Worm (Caenorhabditis elegans) whole organism, young adult: ENCODE data around the gene K01A12.2.
A peak's percentile ranks its signal among the peaks of the same experiment; 100 is the strongest.

Experiments used
- C06A6.2 ChIP-seq: fragments of 200-800 bp; sonication (Bioruptor generic); conservative IDR thresholded peaks from 2 replicates; pipeline ENCODE4 v1.3.6; 2022; ENCODE audit warnings: missing genetic modification characterization, missing compliant biosample characterization
- C17E4.6 ChIP-seq: fragments of 200-800 bp; sonication (Bioruptor generic); IDR thresholded peaks from 2 replicates; pipeline ENCODE4 v1.3.6; 2022; ENCODE audit warnings: missing genetic modification reagents, missing genetic modification characterization, missing compliant biosample characterization
- F22D6.2 ChIP-seq: sonication (generic microtip); optimal IDR thresholded peaks from 2 replicates; lab custom pipeline; 2016; ENCODE audit warnings: mild to moderate bottlenecking, missing genetic modification characterization, missing compliant biosample characterization
- F23B12.7 ChIP-seq: sonication (generic microtip); optimal IDR thresholded peaks from 2 replicates; lab custom pipeline; 2017; ENCODE audit warnings: missing genetic modification characterization, mild to moderate bottlenecking, missing compliant biosample characterization, antibody characterized with exemption, moderate library complexity; ENCODE audit not compliant: insufficient read depth
- F37B4.10 ChIP-seq: fragments of 200-800 bp; sonication (Bioruptor generic); IDR thresholded peaks from 2 replicates; pipeline ENCODE4 v1.3.6; 2022; ENCODE audit warnings: missing genetic modification characterization, missing compliant biosample characterization
- F39B2.1 ChIP-seq: fragments of 200-800 bp; sonication (Bioruptor generic); IDR thresholded peaks from 2 replicates; pipeline ENCODE4 v1.3.6; 2022; ENCODE audit warnings: missing genetic modification reagents, missing genetic modification characterization, missing compliant biosample characterization
- F57A8.1 ChIP-seq: fragments of 200-800 bp; sonication (Bioruptor generic); optimal IDR thresholded peaks from 2 replicates; lab custom pipeline; 2018; ENCODE audit warnings: mild to moderate bottlenecking, missing genetic modification characterization, moderate library complexity, missing compliant biosample characterization
- K12H6.12 ChIP-seq: fragments of 200-800 bp; sonication (Bioruptor generic); optimal IDR thresholded peaks from 2 replicates; lab custom pipeline; 2018; ENCODE audit warnings: mild to moderate bottlenecking, missing genetic modification characterization, missing compliant biosample characterization
- T07F8.4 ChIP-seq: sonication (generic microtip); optimal IDR thresholded peaks from 2 replicates; lab custom pipeline; 2016; ENCODE audit warnings: mild to moderate bottlenecking, missing genetic modification characterization, moderate library complexity, missing compliant biosample characterization
- Y53F4B.3 ChIP-seq: fragments of 200-800 bp; sonication (Bioruptor generic); IDR thresholded peaks from 2 replicates; pipeline ENCODE4 v1.3.6; 2022; ENCODE audit warnings: missing genetic modification reagents, missing genetic modification characterization, missing compliant biosample characterization
- Y56A3A.18 ChIP-seq: fragments of 200-800 bp; sonication (Bioruptor generic); IDR thresholded peaks from 2 replicates; pipeline ENCODE4 v1.3.6; 2022; ENCODE audit warnings: missing genetic modification reagents, missing genetic modification characterization, missing compliant biosample characterization
- Y67H2A.10 ChIP-seq: fragments of 200-800 bp; sonication (Bioruptor generic); conservative IDR thresholded peaks from 2 replicates; pipeline ENCODE4 v1.3.6; 2022; ENCODE audit warnings: missing genetic modification reagents, missing genetic modification characterization, missing compliant biosample characterization
- Y79H2A.3 ChIP-seq: fragments of 200-800 bp; sonication (Bioruptor generic); conservative IDR thresholded peaks from 2 replicates; pipeline ENCODE4 v1.3.6; 2022; ENCODE audit warnings: missing genetic modification reagents, missing genetic modification characterization, missing compliant biosample characterization
- ZK185.1 ChIP-seq: sonication (generic microtip); optimal IDR thresholded peaks from 2 replicates; lab custom pipeline; 2016; ENCODE audit warnings: mild to moderate bottlenecking, missing genetic modification characterization, missing compliant biosample characterization; ENCODE audit not compliant: poor library complexity, severe bottlenecking
- akir-1 ChIP-seq: fragments of 200-800 bp; sonication (Bioruptor generic); optimal IDR thresholded peaks from 2 replicates; lab custom pipeline; 2018; ENCODE audit warnings: mild to moderate bottlenecking, missing genetic modification characterization, moderate library complexity, missing compliant biosample characterization
- ama-1 ChIP-seq, 3 experiments: fragments of 150-350 bp in 1 of 3; sonication (generic microtip) in 2 of 3; optimal IDR thresholded peaks; 2 replicates each; lab custom pipeline; 2014 to 2018; ENCODE audit warnings: missing biosample characterization in 2 of 3, missing genetic modification characterization in 2 of 3, missing genetic modification reagents in 2 of 3
- aptf-2 ChIP-seq: fragments of 200-800 bp; sonication (Bioruptor generic); conservative IDR thresholded peaks from 2 replicates; pipeline ENCODE4 v1.3.6; 2022; ENCODE audit warnings: missing genetic modification reagents, missing genetic modification characterization, missing compliant biosample characterization
- bed-1 ChIP-seq: fragments of 200-800 bp; sonication (Bioruptor generic); IDR thresholded peaks from 2 replicates; pipeline ENCODE4 v1.3.6; 2022; ENCODE audit warnings: missing genetic modification reagents, missing genetic modification characterization, missing compliant biosample characterization
- cebp-1 ChIP-seq, 2 experiments: fragments of 200-800 bp in 1 of 2; sonication (Bioruptor generic) in 1 of 2; sonication (generic microtip) in 1 of 2; IDR thresholded peaks in 1 of 2; optimal IDR thresholded peaks in 1 of 2; 2 replicates each; pipeline versions ENCODE4 v1.3.6 to Lab custom; 2017 to 2022; ENCODE audit warnings: missing compliant biosample characterization in 2 of 2, missing genetic modification characterization in 2 of 2, mild to moderate bottlenecking in 1 of 2, missing genetic modification reagents in 1 of 2, moderate library complexity in 1 of 2
- cebp-2 ChIP-seq: fragments of 200-800 bp; sonication (Bioruptor generic); IDR thresholded peaks from 2 replicates; pipeline ENCODE4 v1.3.6; 2022; ENCODE audit warnings: missing genetic modification characterization, missing compliant biosample characterization
- ceh-100 ChIP-seq: fragments of 200-800 bp; sonication (Bioruptor generic); IDR thresholded peaks from 2 replicates; pipeline ENCODE4 v1.3.6; 2022; ENCODE audit warnings: missing genetic modification reagents, missing genetic modification characterization, missing compliant biosample characterization
- die-1 ChIP-seq: sonication (generic microtip); optimal IDR thresholded peaks from 2 replicates; lab custom pipeline; 2016; ENCODE audit warnings: missing genotype, mild to moderate bottlenecking, missing genetic modification characterization, missing compliant biosample characterization
- efl-1 ChIP-seq: fragments of 150-350 bp; optimal IDR thresholded peaks from 2 replicates; lab custom pipeline; 2014; ENCODE audit warnings: missing biosample characterization, missing genetic modification reagents, missing genetic modification characterization
- egl-44 ChIP-seq: fragments of 200-800 bp; sonication (Bioruptor generic); IDR thresholded peaks from 2 replicates; pipeline ENCODE4 v1.3.6; 2022; ENCODE audit warnings: missing genetic modification reagents, missing genetic modification characterization, missing compliant biosample characterization
- let-607 ChIP-seq, 2 experiments: fragments of 200-800 bp in 1 of 2; sonication (Bioruptor generic) in 1 of 2; sonication (generic microtip) in 1 of 2; optimal IDR thresholded peaks; 2 replicates each; lab custom pipeline; 2016 to 2018; ENCODE audit warnings: mild to moderate bottlenecking in 2 of 2, missing compliant biosample characterization in 2 of 2, missing genetic modification characterization in 2 of 2, moderate library complexity in 2 of 2, missing genotype in 1 of 2
- lsy-27 ChIP-seq: sonication (generic microtip); optimal IDR thresholded peaks from 2 replicates; lab custom pipeline; 2017; ENCODE audit warnings: missing genetic modification characterization, mild to moderate bottlenecking, missing compliant biosample characterization, antibody characterized with exemption, missing genotype, borderline replicate concordance; ENCODE audit not compliant: insufficient read depth
- madf-10 ChIP-seq: sonication (generic microtip); optimal IDR thresholded peaks from 2 replicates; lab custom pipeline; 2016; ENCODE audit warnings: mild to moderate bottlenecking, missing genetic modification characterization, missing compliant biosample characterization
- madf-6 ChIP-seq: fragments of 200-800 bp; sonication (Bioruptor generic); IDR thresholded peaks from 2 replicates; pipeline ENCODE4 v1.3.6; 2022; ENCODE audit warnings: missing genetic modification reagents, missing genetic modification characterization, missing compliant biosample characterization
- mcd-1 ChIP-seq: fragments of 200-800 bp; sonication (Bioruptor generic); IDR thresholded peaks from 2 replicates; pipeline ENCODE4 v1.3.6; 2022; ENCODE audit warnings: missing genetic modification reagents, missing genetic modification characterization, missing compliant biosample characterization
- nfya-1 ChIP-seq: sonication (generic microtip); optimal IDR thresholded peaks from 2 replicates; lab custom pipeline; 2017; ENCODE audit warnings: antibody characterized with exemption, missing compliant biosample characterization, missing genetic modification characterization, borderline replicate concordance; ENCODE audit not compliant: insufficient read depth
- nfyb-1 ChIP-seq: fragments of 200-800 bp; sonication (Bioruptor generic); IDR thresholded peaks from 2 replicates; pipeline ENCODE4 v1.3.6; 2022; ENCODE audit warnings: missing genetic modification reagents, missing genetic modification characterization, missing compliant biosample characterization
- nhr-120 ChIP-seq: fragments of 200-800 bp; sonication (Bioruptor generic); IDR thresholded peaks from 2 replicates; pipeline ENCODE4 v1.3.6; 2022; ENCODE audit warnings: missing genetic modification characterization, missing compliant biosample characterization
- pbrm-1 ChIP-seq: fragments of 200-800 bp; sonication (Bioruptor generic); IDR thresholded peaks from 2 replicates; pipeline ENCODE4 v1.3.6; 2022; ENCODE audit warnings: missing genetic modification reagents, missing genetic modification characterization, missing compliant biosample characterization
- snpc-1.3 ChIP-seq: sonication (generic microtip); optimal IDR thresholded peaks from 2 replicates; lab custom pipeline; 2017; ENCODE audit warnings: missing genetic modification characterization, mild to moderate bottlenecking, missing compliant biosample characterization, antibody characterized with exemption, moderate library complexity, missing genotype, missing genetic modification reagents; ENCODE audit not compliant: insufficient read depth
- snpc-3.4 ChIP-seq: sonication (generic microtip); optimal IDR thresholded peaks from 2 replicates; lab custom pipeline; 2017; ENCODE audit warnings: missing genetic modification characterization, mild to moderate bottlenecking, missing compliant biosample characterization, antibody characterized with exemption, moderate library complexity, missing genotype, missing genetic modification reagents
- somi-1 ChIP-seq: fragments of 200-800 bp; sonication (Bioruptor generic); optimal IDR thresholded peaks from 2 replicates; lab custom pipeline; 2018; ENCODE audit warnings: mild to moderate bottlenecking, missing genetic modification characterization, missing compliant biosample characterization
- sptf-2 ChIP-seq: fragments of 200-800 bp; sonication (Bioruptor generic); optimal IDR thresholded peaks from 2 replicates; lab custom pipeline; 2018; ENCODE audit warnings: mild to moderate bottlenecking, missing genetic modification characterization, missing compliant biosample characterization
- tbx-9 ChIP-seq: sonication (generic microtip); optimal IDR thresholded peaks from 2 replicates; lab custom pipeline; 2016; ENCODE audit warnings: borderline replicate concordance, missing genetic modification characterization, inconsistent platforms, missing compliant biosample characterization
- tlf-1 ChIP-seq: fragments of 200-800 bp; sonication (Bioruptor generic); optimal IDR thresholded peaks from 2 replicates; lab custom pipeline; 2018; ENCODE audit warnings: mild to moderate bottlenecking, missing genetic modification characterization, missing compliant biosample characterization
- unc-130 ChIP-seq: sonication (generic microtip); optimal IDR thresholded peaks from 2 replicates; lab custom pipeline; 2016; ENCODE audit warnings: missing genetic modification reagents, missing genetic modification characterization, missing compliant biosample characterization
- xnd-1 ChIP-seq: sonication (generic microtip); optimal IDR thresholded peaks from 2 replicates; lab custom pipeline; 2016; ENCODE audit warnings: missing genotype, missing genetic modification reagents, missing genetic modification characterization, missing compliant biosample characterization
- zim-3 ChIP-seq: sonication (generic microtip); optimal IDR thresholded peaks from 2 replicates; lab custom pipeline; 2017; ENCODE audit warnings: mild to moderate bottlenecking, missing genetic modification characterization, moderate library complexity, missing compliant biosample characterization
- ztf-18 ChIP-seq: sonication (generic microtip); optimal IDR thresholded peaks from 2 replicates; lab custom pipeline; 2016; ENCODE audit warnings: missing genotype, mild to moderate bottlenecking, missing genetic modification characterization, missing compliant biosample characterization
- ztf-25 ChIP-seq: fragments of 200-800 bp; sonication (Bioruptor generic); IDR thresholded peaks from 2 replicates; pipeline ENCODE4 v1.3.6; 2022; ENCODE audit warnings: missing genetic modification reagents, missing genetic modification characterization, missing compliant biosample characterization
- ztf-26 ChIP-seq: sonication (generic microtip); optimal IDR thresholded peaks from 2 replicates; lab custom pipeline; 2017; ENCODE audit warnings: missing genetic modification characterization, missing compliant biosample characterization
- ztf-6 ChIP-seq: fragments of 200-800 bp; sonication (Bioruptor generic); IDR thresholded peaks from 2 replicates; pipeline ENCODE4 v1.3.6; 2022; ENCODE audit warnings: missing genetic modification reagents, missing genetic modification characterization, missing compliant biosample characterization

K01A12.2 gene

DNA sequence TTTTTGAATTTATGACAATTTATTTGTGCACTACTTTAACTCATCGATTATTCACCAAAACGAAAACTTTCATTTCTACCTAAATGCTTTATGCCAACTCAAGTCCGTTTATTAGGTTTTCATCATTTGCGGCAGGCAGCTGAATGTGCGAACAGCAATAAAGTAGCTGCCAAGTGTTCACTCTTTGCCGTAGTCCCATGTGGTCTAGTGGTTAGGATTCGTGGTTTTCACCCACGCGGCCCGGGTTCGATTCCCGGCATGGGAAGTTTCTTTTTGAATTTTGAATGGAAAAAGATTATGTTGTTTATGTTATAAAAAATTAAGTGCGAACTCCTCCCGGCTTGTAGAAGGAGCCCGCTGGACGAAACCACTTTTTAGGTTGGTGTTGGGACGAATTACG lies 33.1 kb downstream of the K01A12.2 start (continued):
- TF ChIP-seq pbrm-1 (GFP tag; lab: Robert Waterston, UW) (peak; percentile 88), tbx-9 (tag; lab: Kevin White, UChicago) (no peak), cebp-1 (GFP tag; IDR thresholded peaks at IDR 0.05; lab: Robert Waterston, UW) (0 out of 2 replicates have a peak, but pooled peaks have one; percentile 46), cebp-1 (tag; optimal IDR thresholded peaks at IDR 0.05; lab: Kevin White, UChicago) (peak; percentile 63), F57A8.1 (no peak), C06A6.2 (GFP tag; lab: Robert Waterston, UW) (0 out of 2 replicates have a peak, but pooled peaks have one; percentile 17), nhr-120 (GFP tag; lab: Robert Waterston, UW) (no peak), snpc-3.4 (tag; lab: Kevin White, UChicago) (peak; percentile 44), bed-1 (no peak), die-1 (peak; percentile 92), F22D6.2 (no peak), xnd-1 (tag; lab: Kevin White, UChicago) (no peak), K12H6.12 (tag; lab: Kevin White, UChicago) (peak; percentile 53), ztf-26 (tag; lab: Kevin White, UChicago) (peak; percentile 65), unc-130 (peak; percentile 42), efl-1 (no peak), ceh-100 (GFP tag; lab: Robert Waterston, UW) (peak; percentile 34; the same call in 1 of the 2 replicates), tlf-1 (GFP tag; lab: Kevin White, UChicago) (no peak), sptf-2 (GFP tag; lab: Kevin White, UChicago) (no peak), Y53F4B.3 (GFP tag; lab: Robert Waterston, UW) (no peak), F37B4.10 (GFP tag; lab: Robert Waterston, UW) (0 out of 2 replicates have a peak, but pooled peaks have one; percentile 17), akir-1 (no peak), lsy-27 (tag; lab: Kevin White, UChicago) (peak; percentile 55), T07F8.4 (tag; lab: Kevin White, UChicago) (peak; percentile 66), Y56A3A.18 (GFP tag; lab: Robert Waterston, UW) (peak; percentile 84), nfyb-1 (peak; percentile 82), ztf-25 (GFP tag; lab: Robert Waterston, UW) (peak; percentile 86), aptf-2 (peak; percentile 39; the same call in 1 of the 2 replicates), ztf-18 (tag; lab: Kevin White, UChicago) (peak; percentile 63), madf-10 (tag; lab: Kevin White, UChicago) (peak; percentile 65), ama-1 (optimal IDR thresholded peaks at IDR 0.05; lab: Kevin White, UChicago) (no peak), ama-1 (GFP tag; optimal IDR thresholded peaks at IDR 0.05; lab: Kevin White, UChicago) (peak; percentile 86 to 92), mcd-1 (peak; percentile 52), F23B12.7 (tag; lab: Kevin White, UChicago) (peak; percentile 44), ztf-6 (GFP tag; lab: Robert Waterston, UW) (0 out of 2 replicates have a peak, but pooled peaks have one; percentile 61), C17E4.6 (GFP tag; lab: Robert Waterston, UW) (no peak), nfya-1 (tag; lab: Kevin White, UChicago) (no peak), F39B2.1 (GFP tag; lab: Robert Waterston, UW) (no peak), snpc-1.3 (tag; lab: Kevin White, UChicago) (peak; percentile 78), somi-1 (peak; percentile 71), ZK185.1 (tag; lab: Kevin White, UChicago) (peak; percentile 79), madf-6 (GFP tag; lab: Robert Waterston, UW) (peak; percentile 66), let-607 (tag; optimal IDR thresholded peaks at IDR 0.05; lab: Kevin White, UChicago) (peak in 1 of 2 experiments; percentile 28), cebp-2 (peak; percentile 87; the same call in 1 of the 2 replicates), Y67H2A.10 (no peak), zim-3 (peak; percentile 80), Y79H2A.3 (GFP tag; lab: Robert Waterston, UW) (no peak), egl-44 (GFP tag; lab: Robert Waterston, UW) (0 out of 2 replicates have a peak, but pooled peaks have one; percentile 34)
